Worm (Caenorhabditis elegans): ENCODE data around the gene aat-8.

The aat-8 gene

ce11 chrIV:3833778-3834177, 31.1 kb downstream of the aat-8 start:
- TF ChIP-seq him-1 (tag; optimal IDR thresholded peaks at IDR 0.05): no peak
- no peak for TF ChIP-seq W03F9.2 (tag; optimal IDR thresholded peaks at IDR 0.05)
- TF ChIP-seq dao-5 (tag; optimal IDR thresholded peaks at IDR 0.05): no peak

DNA sequence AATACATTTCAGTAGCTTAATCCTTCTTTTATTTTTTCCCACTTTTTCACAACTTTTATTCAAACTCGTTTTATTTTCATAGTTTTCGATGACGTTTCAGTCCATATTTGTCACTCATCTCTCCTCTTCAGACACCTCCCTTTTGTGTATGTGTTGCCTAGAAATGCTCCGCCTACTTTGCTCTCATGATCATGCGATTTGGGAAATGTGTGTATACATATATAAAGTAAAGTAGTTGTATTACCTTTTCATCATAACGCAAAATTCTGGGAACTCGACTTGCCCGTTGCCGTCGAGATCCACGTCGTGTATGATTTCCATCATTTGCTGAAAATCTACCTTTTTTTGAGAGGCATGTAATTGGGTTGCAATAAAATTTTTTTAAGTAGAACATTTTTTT, 32.8 kb downstream of the aat-8 start:
- TF ChIP-seq dao-5 (tag; optimal IDR thresholded peaks at IDR 0.05) (no peak), W03F9.2 (tag; optimal IDR thresholded peaks at IDR 0.05) (no peak), him-1 (tag; optimal IDR thresholded peaks at IDR 0.05) (no peak)

ce11 chrIV:3827724-3828123, 37.1 kb downstream of the aat-8 start:
- TF ChIP-seq dao-5 (tag; optimal IDR thresholded peaks at IDR 0.05) (no peak), W03F9.2 (tag; optimal IDR thresholded peaks at IDR 0.05) (no peak), him-1 (tag; optimal IDR thresholded peaks at IDR 0.05) (no peak)

- TF ChIP-seq W03F9.2 (tag; optimal IDR thresholded peaks at IDR 0.05) (no peak), him-1 (tag; optimal IDR thresholded peaks at IDR 0.05) (no peak), dao-5 (tag; optimal IDR thresholded peaks at IDR 0.05) (no peak)
These were observed 38.2 kb downstream of the aat-8 start, which contains the start of gene F28F9.3 for ce11 chrIV:3826590-3827128. F28F9.3 (plus strand) TSS chrIV:3826890.

DNA sequence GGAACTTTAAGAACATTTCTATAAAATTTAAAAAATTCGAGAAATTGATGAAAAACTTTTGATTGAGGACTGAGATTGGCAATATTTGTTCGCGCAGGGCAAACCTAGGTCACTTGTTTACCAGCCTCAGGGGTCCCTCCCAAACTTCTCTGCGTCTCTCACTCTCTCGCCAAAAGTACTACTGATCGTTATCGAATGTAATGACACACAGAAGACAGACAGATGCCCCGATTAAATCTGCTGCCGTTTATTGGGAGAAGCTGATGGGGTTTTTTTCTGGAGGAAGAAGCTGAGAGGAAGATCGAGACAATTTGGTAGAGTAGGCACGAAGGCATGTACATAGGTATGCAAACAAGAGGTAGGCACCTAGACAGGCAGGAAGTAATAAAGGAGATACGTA, 39.5 kb downstream of the aat-8 start:
- TF ChIP-seq W03F9.2 (tag; optimal IDR thresholded peaks at IDR 0.05): no peak
- no peak for TF ChIP-seq him-1 (tag; optimal IDR thresholded peaks at IDR 0.05)
- TF ChIP-seq dao-5 (tag; optimal IDR thresholded peaks at IDR 0.05): no peak

DNA sequence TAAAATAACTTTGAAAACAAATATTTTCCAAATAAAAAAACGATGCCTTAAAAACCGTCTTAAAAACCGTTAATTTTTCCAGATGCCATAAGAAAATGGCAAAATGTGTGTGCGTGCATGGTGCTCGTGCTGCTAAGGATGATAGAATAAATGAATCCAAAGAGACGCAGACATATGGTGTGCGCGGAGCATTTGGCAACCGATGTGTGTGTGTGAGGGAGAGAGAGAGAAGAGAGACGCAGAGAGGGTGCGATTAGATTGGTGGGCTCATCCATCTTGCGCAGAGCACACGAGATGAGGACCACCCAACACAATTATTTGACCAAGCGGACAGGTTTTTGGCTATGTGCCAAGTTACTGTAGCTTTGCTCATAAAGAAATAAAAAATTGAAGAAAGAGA, 40.1 kb downstream of the aat-8 start:
- TF ChIP-seq dao-5 (tag; optimal IDR thresholded peaks at IDR 0.05) (no peak), him-1 (tag; optimal IDR thresholded peaks at IDR 0.05) (no peak), W03F9.2 (tag; optimal IDR thresholded peaks at IDR 0.05) (no peak)

DNA sequence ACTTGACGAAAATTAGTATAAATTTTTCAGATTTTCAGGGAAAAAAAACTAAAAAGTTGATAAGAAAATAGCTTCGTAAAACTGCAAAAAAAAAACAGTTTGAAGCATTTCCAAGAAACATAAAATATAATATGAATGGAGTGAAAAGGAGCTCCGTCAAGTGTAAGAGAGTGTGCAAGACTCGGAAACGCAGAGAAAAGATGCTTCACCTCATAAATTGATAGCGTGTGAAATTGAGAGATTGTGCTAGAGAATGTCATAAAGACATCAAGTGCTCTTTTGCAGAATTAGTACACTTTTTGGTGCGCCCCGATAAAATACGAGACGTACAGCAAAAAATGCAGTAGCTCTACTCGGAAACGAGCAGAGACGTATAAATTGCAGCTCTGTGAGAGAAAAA, 43.3 kb downstream of the aat-8 start:
- TF ChIP-seq him-1 (tag; optimal IDR thresholded peaks at IDR 0.05): no peak
- TF ChIP-seq W03F9.2 (tag; optimal IDR thresholded peaks at IDR 0.05): no peak
- no peak for TF ChIP-seq dao-5 (tag; optimal IDR thresholded peaks at IDR 0.05)

ce11 chrIV:3820133-3820532, 44.7 kb downstream of the aat-8 start:
- no peak for TF ChIP-seq him-1 (tag; optimal IDR thresholded peaks at IDR 0.05)

ce11 chrIV:3819278-3819777, 45.5 kb downstream of the aat-8 start, which contains the start of gene bris-1:
bris-1 (minus strand) TSS chrIV:3819328.
- TF ChIP-seq him-1 (tag; optimal IDR thresholded peaks at IDR 0.05) (no peak), W03F9.2 (tag; optimal IDR thresholded peaks at IDR 0.05) (no peak), dao-5 (tag; optimal IDR thresholded peaks at IDR 0.05) (no peak)

DNA sequence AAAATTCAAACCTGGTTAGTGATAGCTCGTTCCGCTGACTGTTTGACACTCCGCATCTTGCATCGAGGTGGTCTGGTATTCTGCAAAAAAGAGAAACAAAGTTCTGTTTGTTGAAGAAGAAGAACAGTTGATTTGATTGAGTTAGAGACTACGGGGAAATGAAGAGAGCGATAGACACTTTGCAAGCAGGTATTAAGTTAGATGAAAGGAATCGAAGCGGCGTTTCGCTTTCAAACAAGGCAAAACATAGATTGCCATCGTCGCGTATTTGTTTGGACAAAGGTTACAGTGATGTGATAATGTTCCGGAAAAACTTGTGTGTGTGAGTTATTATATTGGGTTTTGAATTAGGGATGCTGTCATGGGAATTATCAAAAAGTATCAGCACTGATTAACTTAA, 47.6 kb downstream of the aat-8 start:
- TF ChIP-seq dao-5 (tag; optimal IDR thresholded peaks at IDR 0.05) (no peak), him-1 (tag; optimal IDR thresholded peaks at IDR 0.05) (no peak), W03F9.2 (tag; optimal IDR thresholded peaks at IDR 0.05) (no peak)

DNA sequence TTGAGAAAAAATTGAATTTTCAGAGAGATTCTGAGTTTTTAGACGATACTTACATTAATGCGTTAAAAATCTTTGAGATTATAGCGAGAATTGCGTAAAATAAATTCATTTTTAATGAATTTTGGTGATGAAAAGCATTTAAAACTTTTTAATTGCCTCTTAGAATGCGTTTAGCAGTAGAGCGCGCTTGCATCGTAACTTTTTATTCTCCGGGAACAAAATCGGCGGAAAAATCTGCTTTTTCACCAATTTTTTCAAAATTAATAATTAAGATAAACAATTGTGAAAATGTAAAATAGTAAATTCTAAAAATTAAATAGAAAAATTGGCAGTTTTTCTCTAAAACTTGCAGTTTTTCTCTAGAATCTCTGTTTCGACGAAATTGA, 49.6 kb downstream of the aat-8 start:
- no peak for TF ChIP-seq dao-5 (tag; optimal IDR thresholded peaks at IDR 0.05)
- no peak for TF ChIP-seq W03F9.2 (tag; optimal IDR thresholded peaks at IDR 0.05)
- no peak for TF ChIP-seq him-1 (tag; optimal IDR thresholded peaks at IDR 0.05)

- TF ChIP-seq W03F9.2 (tag; optimal IDR thresholded peaks at IDR 0.05) (no peak), him-1 (tag; optimal IDR thresholded peaks at IDR 0.05) (no peak), dao-5 (tag; optimal IDR thresholded peaks at IDR 0.05) (no peak)
These were observed 50.1 kb downstream of the aat-8 start for ce11 chrIV:3814553-3815258.

DNA sequence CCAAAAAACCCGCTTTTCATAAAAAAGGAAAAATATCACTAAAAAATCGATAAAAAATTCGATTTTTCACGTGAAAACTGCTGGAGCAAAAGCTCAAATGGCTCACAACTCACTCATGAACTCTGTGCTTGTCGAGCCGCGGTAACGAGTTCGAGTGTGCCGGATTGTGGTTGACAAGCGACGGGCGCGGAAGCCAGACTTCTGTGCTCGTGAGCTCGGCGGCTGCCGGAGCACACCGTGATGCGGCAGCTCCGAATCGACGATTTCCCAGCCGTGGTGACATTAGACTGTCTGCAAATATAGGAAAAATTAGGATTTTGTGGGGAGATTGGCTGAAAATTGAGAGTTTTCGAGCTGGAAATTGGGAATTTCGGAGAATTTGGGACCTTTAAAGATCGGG, 52.0 kb downstream of the aat-8 start:
- TF ChIP-seq W03F9.2 (tag; optimal IDR thresholded peaks at IDR 0.05) (no peak), dao-5 (tag; optimal IDR thresholded peaks at IDR 0.05) (no peak), him-1 (tag; optimal IDR thresholded peaks at IDR 0.05) (no peak)
